Fruit fly (Drosophila melanogaster) whole organism, embryonic: ENCODE data around the gene Slc25A46a.
A peak's percentile ranks its signal among the peaks of the same experiment; 100 is the strongest.

ENCODE experiments used
- Bgb ChIP-seq: fragments of 200-800 bp; sonication (Bioruptor generic); IDR thresholded peaks from 2 replicates; pipeline ENCODE4 v1.3.6; 2022; ENCODE audit warnings: missing biosample characterization, missing genetic modification characterization; ENCODE audit not compliant: partially characterized antibody
- CG1024 ChIP-seq: fragments of 200-800 bp; sonication (Bioruptor generic); IDR thresholded peaks from 2 replicates; pipeline ENCODE4 v1.3.6; 2022; ENCODE audit warnings: missing biosample characterization, missing genetic modification characterization
- CG10979 ChIP-seq: fragments of 200-800 bp; sonication (Bioruptor generic); optimal IDR thresholded peaks from 2 replicates; lab custom pipeline; 2018; ENCODE audit warnings: missing biosample characterization, mild to moderate bottlenecking, missing genetic modification characterization, moderate library complexity
- CG11723 ChIP-seq: fragments of 200-800 bp; sonication (Bioruptor generic); optimal IDR thresholded peaks from 2 replicates; lab custom pipeline; 2017; ENCODE audit warnings: missing biosample characterization, mild to moderate bottlenecking, missing genetic modification characterization
- CG12391 ChIP-seq: fragments of 200-800 bp; sonication (Bioruptor generic); optimal IDR thresholded peaks from 3 replicates; lab custom pipeline; 2018; ENCODE audit warnings: missing biosample characterization, mild to moderate bottlenecking, missing genetic modification characterization, moderate library complexity
- CG13775 ChIP-seq: fragments of 200-800 bp; sonication (Bioruptor generic); optimal IDR thresholded peaks from 3 replicates; lab custom pipeline; 2017; ENCODE audit warnings: missing biosample characterization, mild to moderate bottlenecking, missing genetic modification characterization
- CG14965 ChIP-seq: fragments of 200-800 bp; sonication (Bioruptor generic); optimal IDR thresholded peaks from 2 replicates; lab custom pipeline; 2016; ENCODE audit warnings: missing biosample characterization, missing genetic modification characterization, borderline replicate concordance
- CG17361 ChIP-seq: fragments of 200-800 bp; sonication (Bioruptor generic); IDR thresholded peaks from 3 replicates; pipeline ENCODE4 v1.3.6; 2022; ENCODE audit warnings: missing biosample characterization, missing genetic modification characterization
- CG2116 ChIP-seq: fragments of 200-800 bp; sonication (Bioruptor generic); optimal IDR thresholded peaks from 3 replicates; lab custom pipeline; 2018; ENCODE audit warnings: missing biosample characterization, mild to moderate bottlenecking, missing genetic modification characterization
- CG2199 ChIP-seq: fragments of 200-800 bp; sonication (Bioruptor generic); IDR thresholded peaks from 3 replicates; pipeline ENCODE4 v1.3.6; 2022; ENCODE audit warnings: missing biosample characterization, missing genetic modification characterization
- CG32767 ChIP-seq: fragments of 200-800 bp; sonication (Bioruptor generic); IDR thresholded peaks from 2 replicates; pipeline ENCODE4 v1.3.6; 2022; ENCODE audit warnings: missing biosample characterization, missing genetic modification characterization
- CG34376 ChIP-seq: fragments of 200-800 bp; sonication (Bioruptor generic); optimal IDR thresholded peaks from 2 replicates; lab custom pipeline; 2018; ENCODE audit warnings: missing biosample characterization, mild to moderate bottlenecking, missing genetic modification characterization
- CG4282 ChIP-seq: fragments of 200-800 bp; sonication (Bioruptor generic); optimal IDR thresholded peaks from 2 replicates; lab custom pipeline; 2016; ENCODE audit warnings: missing biosample characterization, missing genetic modification characterization
- CG43689 ChIP-seq: fragments of 200-800 bp; sonication (Bioruptor generic); IDR thresholded peaks from 2 replicates; pipeline ENCODE4 v1.3.6; 2022; ENCODE audit warnings: missing biosample characterization, missing genetic modification characterization
- CG4854 ChIP-seq: fragments of 200-800 bp; sonication (Bioruptor generic); optimal IDR thresholded peaks from 2 replicates; lab custom pipeline; 2016; ENCODE audit warnings: missing biosample characterization, missing genetic modification characterization, inconsistent platforms
- CG7372 ChIP-seq: fragments of 200-800 bp; sonication (Bioruptor generic); IDR thresholded peaks from 2 replicates; pipeline ENCODE4 v1.3.6; 2022; ENCODE audit warnings: missing biosample characterization, missing genetic modification characterization
- CG8290 ChIP-seq, 3 experiments: fragments of 200-800 bp; sonication (Bioruptor generic); optimal IDR thresholded peaks; 2 replicates each; lab custom pipeline; 2016 to 2019; ENCODE audit warnings: missing biosample characterization in 3 of 3, missing genetic modification characterization in 3 of 3, mild to moderate bottlenecking in 2 of 3, moderate library complexity in 1 of 3
- CHES-1-like ChIP-seq: fragments of 200-800 bp; sonication (Bioruptor generic); optimal IDR thresholded peaks from 2 replicates; lab custom pipeline; 2016; ENCODE audit warnings: missing biosample characterization, missing genetic modification characterization
- D19A ChIP-seq: fragments of 200-800 bp; optimal IDR thresholded peaks from 3 replicates; lab custom pipeline; 2019; ENCODE audit warnings: missing biosample characterization, mild to moderate bottlenecking, missing genetic modification characterization, moderate library complexity
- Deaf1 ChIP-seq: fragments of 200-800 bp; optimal IDR thresholded peaks from 3 replicates; lab custom pipeline; 2019; ENCODE audit warnings: missing biosample characterization, mild to moderate bottlenecking, missing genetic modification characterization, moderate library complexity
- Dll ChIP-seq: fragments of 200-800 bp; sonication (Bioruptor generic); IDR thresholded peaks from 4 replicates; pipeline ENCODE4 v1.3.6; 2022; ENCODE audit warnings: missing biosample characterization, missing genetic modification characterization; ENCODE audit not compliant: partially characterized antibody
- Ets97D ChIP-seq: fragments of 200-800 bp; sonication (Bioruptor generic); optimal IDR thresholded peaks from 3 replicates; lab custom pipeline; 2016; ENCODE audit warnings: missing biosample characterization, missing genetic modification characterization
- Jarid2 ChIP-seq: fragments of 200-800 bp; sonication (Bioruptor generic); optimal IDR thresholded peaks from 3 replicates; lab custom pipeline; 2017; ENCODE audit warnings: mild to moderate bottlenecking, missing biosample characterization, missing genetic modification reagents, missing genetic modification characterization
- Lhr ChIP-seq: fragments of 200-800 bp; sonication (Bioruptor generic); optimal IDR thresholded peaks from 3 replicates; lab custom pipeline; 2017; ENCODE audit warnings: mild to moderate bottlenecking, missing biosample characterization, missing genetic modification reagents, missing genetic modification characterization
- Myb ChIP-seq: fragments of 200-800 bp; sonication (Bioruptor generic); optimal IDR thresholded peaks from 2 replicates; lab custom pipeline; 2016; ENCODE audit warnings: missing biosample characterization, missing genetic modification characterization
- Nf-YA ChIP-seq: fragments of 200-800 bp; sonication (Bioruptor generic); IDR thresholded peaks from 2 replicates; pipeline ENCODE4 v1.3.6; 2022; ENCODE audit warnings: missing biosample characterization, missing genetic modification characterization
- Opbp ChIP-seq: fragments of 200-800 bp; sonication (Bioruptor generic); IDR thresholded peaks from 3 replicates; pipeline ENCODE4 v1.3.6; 2022; ENCODE audit warnings: missing biosample characterization, missing genetic modification characterization; ENCODE audit not compliant: partially characterized antibody
- Spps ChIP-seq: fragments of 200-800 bp; sonication (Bioruptor generic); optimal IDR thresholded peaks from 2 replicates; lab custom pipeline; 2018; ENCODE audit warnings: missing biosample characterization, mild to moderate bottlenecking, missing genetic modification characterization
- Taf1 ChIP-seq: fragments of 200-800 bp; sonication (Bioruptor generic); IDR thresholded peaks from 2 replicates; pipeline ENCODE4 v1.3.6; 2022; ENCODE audit warnings: missing biosample characterization, missing genetic modification characterization
- bbx ChIP-seq: fragments of 200-800 bp; sonication (Bioruptor generic); IDR thresholded peaks from 2 replicates; pipeline ENCODE4 v1.3.6; 2022; ENCODE audit warnings: missing biosample characterization, missing genetic modification characterization; ENCODE audit not compliant: partially characterized antibody
- cato ChIP-seq: fragments of 200-800 bp; sonication (Bioruptor generic); optimal IDR thresholded peaks from 2 replicates; lab custom pipeline; 2016; ENCODE audit warnings: missing biosample characterization, missing genetic modification characterization, borderline replicate concordance
- crp ChIP-seq, 2 experiments: fragments of 200-800 bp; sonication (Bioruptor generic); optimal IDR thresholded peaks; 2 replicates in 1 of 2; 3 replicates in 1 of 2; lab custom pipeline; 2017; ENCODE audit warnings: missing biosample characterization in 2 of 2, missing genetic modification characterization in 2 of 2, mild to moderate bottlenecking in 1 of 2, moderate library complexity in 1 of 2
- fd3F ChIP-seq: fragments of 200-800 bp; sonication (Bioruptor generic); optimal IDR thresholded peaks from 2 replicates; lab custom pipeline; 2018; ENCODE audit warnings: missing biosample characterization, mild to moderate bottlenecking, missing genetic modification characterization, moderate library complexity
- fd64A ChIP-seq: fragments of 200-800 bp; sonication (Bioruptor generic); optimal IDR thresholded peaks from 3 replicates; lab custom pipeline; 2018; ENCODE audit warnings: missing biosample characterization, mild to moderate bottlenecking, missing genetic modification characterization
- her ChIP-seq: fragments of 200-800 bp; sonication (Bioruptor generic); optimal IDR thresholded peaks from 2 replicates; lab custom pipeline; 2016; ENCODE audit warnings: missing biosample characterization, missing genetic modification characterization
- inv ChIP-seq: fragments of 200-800 bp; sonication (Bioruptor generic); IDR thresholded peaks from 2 replicates; pipeline ENCODE4 v1.3.6; 2022; ENCODE audit warnings: missing biosample characterization, missing genetic modification characterization; ENCODE audit not compliant: partially characterized antibody
- nerfin-2 ChIP-seq: fragments of 200-800 bp; sonication (Bioruptor generic); IDR thresholded peaks from 2 replicates; pipeline ENCODE4 v1.3.6; 2022; ENCODE audit warnings: missing biosample characterization, missing genetic modification characterization; ENCODE audit not compliant: partially characterized antibody
- nmo ChIP-seq: fragments of 200-800 bp; sonication (Bioruptor generic); optimal IDR thresholded peaks from 2 replicates; lab custom pipeline; 2018; ENCODE audit warnings: missing biosample characterization, mild to moderate bottlenecking, missing genetic modification characterization, moderate library complexity
- nom ChIP-seq: fragments of 200-800 bp; sonication (Bioruptor generic); optimal IDR thresholded peaks from 2 replicates; lab custom pipeline; 2017; ENCODE audit warnings: missing biosample characterization, missing genetic modification characterization, mild to moderate bottlenecking, moderate library complexity, missing genetic modification reagents
- org-1 ChIP-seq: fragments of 200-800 bp; sonication (Bioruptor generic); optimal IDR thresholded peaks from 2 replicates; lab custom pipeline; 2017; ENCODE audit warnings: missing biosample characterization, missing genetic modification characterization
- otp ChIP-seq: fragments of 200-800 bp; sonication (Bioruptor generic); IDR thresholded peaks from 3 replicates; pipeline ENCODE4, ENCODE4 v1.3.6; 2022; ENCODE audit warnings: missing biosample characterization, missing genetic modification characterization
- phol ChIP-seq: fragments of 200-800 bp; sonication (Bioruptor generic); optimal IDR thresholded peaks from 3 replicates; lab custom pipeline; 2018; ENCODE audit warnings: missing biosample characterization, mild to moderate bottlenecking, missing genetic modification characterization, moderate library complexity
- sqz ChIP-seq: fragments of 200-800 bp; sonication (Bioruptor generic); optimal IDR thresholded peaks from 3 replicates; lab custom pipeline; 2018; ENCODE audit warnings: missing biosample characterization, mild to moderate bottlenecking, missing genetic modification characterization
- ssp ChIP-seq: fragments of 200-800 bp; sonication (Bioruptor generic); IDR thresholded peaks from 2 replicates; pipeline ENCODE4 v1.3.6; 2022; ENCODE audit warnings: missing biosample characterization, missing genetic modification characterization
- tio ChIP-seq: fragments of 200-800 bp; sonication (Bioruptor generic); optimal IDR thresholded peaks from 2 replicates; lab custom pipeline; 2017; ENCODE audit warnings: missing biosample characterization, missing genetic modification characterization, inconsistent platforms
- twi ChIP-seq: fragments of 200-800 bp; optimal IDR thresholded peaks from 2 replicates; lab custom pipeline; 2019; ENCODE audit warnings: missing biosample characterization, mild to moderate bottlenecking, missing genetic modification characterization, moderate library complexity
- unpg ChIP-seq: fragments of 200-800 bp; sonication (Bioruptor generic); optimal IDR thresholded peaks from 3 replicates; lab custom pipeline; 2018; ENCODE audit warnings: missing biosample characterization, mild to moderate bottlenecking, missing genetic modification characterization, moderate library complexity

Slc25A46a gene

DNA sequence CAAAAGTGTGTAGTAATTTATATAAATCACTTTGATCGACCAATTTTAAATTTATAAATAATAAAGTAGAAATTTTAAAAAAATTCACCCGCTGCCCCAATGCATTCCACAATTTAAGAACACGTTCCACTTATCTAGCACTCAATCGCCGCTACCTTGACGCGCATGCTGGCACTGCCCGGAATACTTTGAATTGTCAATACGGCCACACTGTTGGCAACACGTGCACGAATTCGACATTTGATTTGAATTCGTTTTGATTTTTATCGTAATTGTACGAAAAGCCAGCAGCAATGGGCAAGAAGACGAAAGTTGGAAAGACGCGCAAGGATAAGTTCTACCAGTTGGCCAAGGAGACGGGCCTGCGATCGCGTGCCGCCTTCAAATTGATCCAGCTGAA lies 13.3 kb downstream of the Slc25A46a start, which contains the start of gene CG8939 (continued):
- no peak for TF ChIP-seq tio
- no peak for TF ChIP-seq twi (tag; lab: Kevin White, UChicago)
- no peak for TF ChIP-seq CG14965
- TF ChIP-seq unpg (GFP tag; lab: Kevin White, UChicago) = no peak
- TF ChIP-seq Lhr (GFP tag; lab: Kevin White, UChicago) = no peak
- TF ChIP-seq CHES-1-like = no peak
- TF ChIP-seq cato = no peak
- TF ChIP-seq Nf-YA (GFP tag; lab: Robert Waterston, UW) = no peak
- TF ChIP-seq org-1 = no peak
- no peak for TF ChIP-seq inv (GFP tag; lab: Robert Waterston, UW)

- TF ChIP-seq crp (GFP tag; optimal IDR thresholded peaks at IDR 0.05; lab: Kevin White, UChicago) (no peak), Opbp (no peak), CG32767 (GFP tag; lab: Robert Waterston, UW) (no peak), CG7372 (GFP tag; lab: Robert Waterston, UW) (no peak), Deaf1 (tag; lab: Kevin White, UChicago) (peak; percentile 97), fd64A (GFP tag; lab: Kevin White, UChicago) (no peak), CG34376 (GFP tag; lab: Kevin White, UChicago) (peak; percentile 11), CG11723 (GFP tag; lab: Kevin White, UChicago) (no peak), CG2199 (GFP tag; lab: Robert Waterston, UW) (peak; percentile 55; the same call in 2 of the 3 replicates), CG10979 (peak; percentile 7), fd3F (GFP tag; lab: Kevin White, UChicago) (no peak), CG43689 (GFP tag; lab: Robert Waterston, UW) (no peak), Spps (tag; lab: Kevin White, UChicago) (no peak), sqz (GFP tag; lab: Kevin White, UChicago) (peak; percentile 55), CG4854 (no peak), nom (GFP tag; lab: Kevin White, UChicago) (peak; percentile 7)
These were observed 21.5 kb downstream of the Slc25A46a start for dm6 chrX:16005066-16005465.

- TF ChIP-seq D19A (tag; lab: Kevin White, UChicago) (peak; percentile 7), Ets97D (GFP tag; lab: Kevin White, UChicago) (peak; percentile 64), her (no peak), Dll (peak; percentile 64), CG17361 (GFP tag; lab: Robert Waterston, UW) (peak; percentile 48; the same call in 2 of the 3 replicates), nerfin-2 (GFP tag; lab: Robert Waterston, UW) (peak; percentile 55; the same call in 1 of the 2 replicates), bbx (GFP tag; lab: Robert Waterston, UW) (peak; percentile 64), phol (tag; lab: Kevin White, UChicago) (peak; percentile 30), CG8290 (GFP tag; optimal IDR thresholded peaks at IDR 0.05; lab: Kevin White, UChicago) (no peak), CG8290 (tag; optimal IDR thresholded peaks at IDR 0.05; lab: Kevin White, UChicago) (no peak), CG2116 (GFP tag; lab: Kevin White, UChicago) (peak; percentile 78), ssp (GFP tag; lab: Robert Waterston, UW) (peak; percentile 75), twi (tag; lab: Kevin White, UChicago) (no peak), CG1024 (GFP tag; lab: Robert Waterston, UW) (peak; percentile 41), CG13775 (GFP tag; lab: Kevin White, UChicago) (no peak), CG12391 (peak; percentile 43), CG4282 (no peak), Bgb (GFP tag; lab: Robert Waterston, UW) (peak; percentile 78), Taf1 (GFP tag; lab: Robert Waterston, UW) (no peak), Jarid2 (no peak), nmo (GFP tag; lab: Kevin White, UChicago) (peak; percentile 25), otp (no peak), Myb (GFP tag; lab: Kevin White, UChicago) (peak; percentile 87)
These were observed 22.1 kb downstream of the Slc25A46a start, which contains the start of the genes vap and CG12698 for dm6 chrX:16005551-16006197. Gene vap, minus strand, starts transcription at chrX:16005812. Gene CG12698, plus strand, starts transcription at chrX:16006147.
